Fruit fly (Drosophila melanogaster) whole organism, embryonic: ENCODE measurements around the gene Cyt-c-p.
A peak's percentile ranks its signal among the peaks of the same experiment; 100 is the strongest.

Experiments used
- Atf-2 ChIP-seq: fragments of 200-800 bp; sonication (Bioruptor generic); optimal IDR thresholded peaks from 2 replicates; lab custom pipeline; 2016; ENCODE audit warnings: missing biosample characterization, missing genetic modification characterization
- B-H1 ChIP-seq: fragments of 200-800 bp; sonication (Bioruptor generic); IDR thresholded peaks from 3 replicates; pipeline ENCODE4 v1.3.6; 2022; ENCODE audit warnings: missing biosample characterization, missing genetic modification characterization
- Bdp1 ChIP-seq: fragments of 200-800 bp; sonication (Bioruptor generic); optimal IDR thresholded peaks from 3 replicates; lab custom pipeline; 2016; ENCODE audit warnings: missing biosample characterization, missing genetic modification characterization
- CG13894 ChIP-seq: fragments of 200-800 bp; sonication (Bioruptor generic); optimal IDR thresholded peaks from 3 replicates; lab custom pipeline; 2018; ENCODE audit warnings: missing biosample characterization, mild to moderate bottlenecking, missing genetic modification characterization, moderate library complexity
- CG15011 ChIP-seq: fragments of 200-800 bp; sonication (Bioruptor generic); optimal IDR thresholded peaks from 3 replicates; lab custom pipeline; 2018; ENCODE audit warnings: missing biosample characterization, mild to moderate bottlenecking, missing genetic modification characterization
- CG15514 ChIP-seq: fragments of 200-800 bp; sonication (Bioruptor generic); optimal IDR thresholded peaks from 3 replicates; lab custom pipeline; 2017; ENCODE audit warnings: missing biosample characterization, missing genetic modification characterization, mild to moderate bottlenecking, moderate library complexity, missing genetic modification reagents
- CG15601 ChIP-seq: fragments of 200-800 bp; sonication (Bioruptor generic); optimal IDR thresholded peaks from 3 replicates; lab custom pipeline; 2019; ENCODE audit warnings: missing biosample characterization, mild to moderate bottlenecking, missing genetic modification characterization, moderate library complexity
- CG1602 ChIP-seq: fragments of 200-800 bp; sonication (Bioruptor generic); optimal IDR thresholded peaks from 3 replicates; lab custom pipeline; 2016; ENCODE audit warnings: missing biosample characterization, missing genetic modification characterization
- CG17802 ChIP-seq: fragments of 200-800 bp; sonication (Bioruptor generic); optimal IDR thresholded peaks from 2 replicates; lab custom pipeline; 2018; ENCODE audit warnings: missing biosample characterization, mild to moderate bottlenecking, missing genetic modification characterization, moderate library complexity
- CG2202 ChIP-seq: fragments of 200-800 bp; sonication (Bioruptor generic); optimal IDR thresholded peaks from 2 replicates; lab custom pipeline; 2018; ENCODE audit warnings: missing biosample characterization, mild to moderate bottlenecking, missing genetic modification characterization
- CG3163 ChIP-seq: fragments of 200-800 bp; sonication (Bioruptor generic); optimal IDR thresholded peaks from 3 replicates; lab custom pipeline; 2016; ENCODE audit warnings: missing biosample characterization, missing genetic modification characterization
- CG3726 ChIP-seq: fragments of 200-800 bp; sonication (Bioruptor generic); IDR thresholded peaks from 3 replicates; pipeline ENCODE4, ENCODE4 v1.3.6; 2022; ENCODE audit warnings: missing biosample characterization, missing genetic modification characterization
- CG4854 ChIP-seq: fragments of 200-800 bp; sonication (Bioruptor generic); optimal IDR thresholded peaks from 2 replicates; lab custom pipeline; 2016; ENCODE audit warnings: missing biosample characterization, missing genetic modification characterization, inconsistent platforms
- CG5245 ChIP-seq: fragments of 200-800 bp; sonication (Bioruptor generic); optimal IDR thresholded peaks from 3 replicates; lab custom pipeline; 2016; ENCODE audit warnings: missing biosample characterization, missing genetic modification characterization
- CG6272 ChIP-seq: fragments of 200-800 bp; sonication (Bioruptor generic); IDR thresholded peaks from 2 replicates; pipeline ENCODE4 v1.3.6; 2022; ENCODE audit warnings: missing biosample characterization, missing genetic modification characterization
- CG6854 ChIP-seq: fragments of 200-800 bp; sonication (Bioruptor generic); optimal IDR thresholded peaks from 3 replicates; lab custom pipeline; 2017; ENCODE audit warnings: missing biosample characterization, mild to moderate bottlenecking, missing genetic modification characterization
- CG7357 ChIP-seq: fragments of 200-800 bp; sonication (Bioruptor generic); IDR thresholded peaks from 3 replicates; pipeline ENCODE4 v1.3.6; 2022; ENCODE audit warnings: missing biosample characterization, missing genetic modification characterization
- CG8089 ChIP-seq: fragments of 200-800 bp; sonication (Bioruptor generic); optimal IDR thresholded peaks from 3 replicates; lab custom pipeline; 2016; ENCODE audit warnings: missing biosample characterization, missing genetic modification characterization
- CG8281 ChIP-seq: fragments of 200-800 bp; sonication (Bioruptor generic); optimal IDR thresholded peaks from 2 replicates; lab custom pipeline; 2018; ENCODE audit warnings: missing biosample characterization, mild to moderate bottlenecking, missing genetic modification characterization, moderate library complexity
- CTCF ChIP-seq: fragments of 200-800 bp; sonication (Bioruptor generic); optimal IDR thresholded peaks from 2 replicates; lab custom pipeline; 2017; ENCODE audit warnings: missing biosample characterization, mild to moderate bottlenecking, missing genetic modification characterization, moderate library complexity
- Hey ChIP-seq: fragments of 200-800 bp; sonication (Bioruptor generic); optimal IDR thresholded peaks from 3 replicates; lab custom pipeline; 2018; ENCODE audit warnings: missing biosample characterization, mild to moderate bottlenecking, missing genetic modification characterization
- Hmx ChIP-seq: fragments of 200-800 bp; sonication (Bioruptor generic); optimal IDR thresholded peaks from 2 replicates; lab custom pipeline; 2016; ENCODE audit warnings: missing biosample characterization, missing genetic modification characterization
- MBD-R2 ChIP-seq: fragments of 200-800 bp; sonication (Bioruptor generic); IDR thresholded peaks from 2 replicates; pipeline ENCODE4 v1.3.6; 2022; ENCODE audit warnings: missing biosample characterization, missing genetic modification characterization
- Mad ChIP-seq: fragments of 200-800 bp; sonication (Bioruptor generic); optimal IDR thresholded peaks from 2 replicates; lab custom pipeline; 2016; ENCODE audit warnings: missing biosample characterization, missing genetic modification characterization
- Myb ChIP-seq: fragments of 200-800 bp; sonication (Bioruptor generic); optimal IDR thresholded peaks from 2 replicates; lab custom pipeline; 2016; ENCODE audit warnings: missing biosample characterization, missing genetic modification characterization
- br ChIP-seq: fragments of >200 bp; optimal IDR thresholded peaks from 2 replicates; lab custom pipeline; 2017
- cas ChIP-seq: fragments of 200-800 bp; sonication (Bioruptor generic); IDR thresholded peaks from 2 replicates; pipeline ENCODE4 v1.3.6; 2022; ENCODE audit warnings: missing biosample characterization, missing genetic modification characterization
- cg ChIP-seq: fragments of 200-800 bp; sonication (Bioruptor generic); optimal IDR thresholded peaks from 3 replicates; lab custom pipeline; 2019; ENCODE audit warnings: missing biosample characterization, mild to moderate bottlenecking, missing genetic modification characterization, moderate library complexity
- dan ChIP-seq: fragments of 200-800 bp; sonication (Bioruptor generic); IDR thresholded peaks from 2 replicates; pipeline ENCODE4 v1.3.6; 2022; ENCODE audit warnings: missing biosample characterization, missing genetic modification characterization
- eyg ChIP-seq: fragments of 200-800 bp; sonication (Bioruptor generic); optimal IDR thresholded peaks from 3 replicates; lab custom pipeline; 2016; ENCODE audit warnings: missing biosample characterization, missing genetic modification characterization
- grn ChIP-seq: fragments of 200-800 bp; sonication (Bioruptor generic); optimal IDR thresholded peaks from 3 replicates; lab custom pipeline; 2017; ENCODE audit warnings: missing biosample characterization, missing genetic modification characterization
- kah ChIP-seq: fragments of 200-800 bp; sonication (Bioruptor generic); optimal IDR thresholded peaks from 2 replicates; lab custom pipeline; 2018; ENCODE audit warnings: missing biosample characterization, mild to moderate bottlenecking, missing genetic modification characterization
- lov ChIP-seq, 2 experiments: fragments of 200-800 bp in 1 of 2; fragments of >200 bp in 1 of 2; sonication (Bioruptor generic) in 1 of 2; IDR thresholded peaks in 1 of 2; optimal IDR thresholded peaks in 1 of 2; 2 replicates in 1 of 2; 3 replicates in 1 of 2; pipeline versions ENCODE4 v1.3.6 to Lab custom; 2017 to 2022; ENCODE audit warnings: missing biosample characterization in 1 of 2, missing genetic modification characterization in 1 of 2
- luna ChIP-seq: fragments of 200-800 bp; sonication (Bioruptor generic); optimal IDR thresholded peaks from 2 replicates; lab custom pipeline; 2016; ENCODE audit warnings: missing biosample characterization, missing genetic modification characterization
- mirr ChIP-seq: fragments of 200-800 bp; sonication (Bioruptor generic); optimal IDR thresholded peaks from 3 replicates; lab custom pipeline; 2018; ENCODE audit warnings: missing biosample characterization, mild to moderate bottlenecking, missing genetic modification characterization
- oc ChIP-seq: fragments of 200-800 bp; sonication (Bioruptor generic); optimal IDR thresholded peaks from 2 replicates; lab custom pipeline; 2018; ENCODE audit warnings: missing biosample characterization, mild to moderate bottlenecking, missing genetic modification characterization, moderate library complexity
- pros ChIP-seq: fragments of 200-800 bp; sonication (Bioruptor generic); optimal IDR thresholded peaks from 3 replicates; lab custom pipeline; 2019; ENCODE audit warnings: missing biosample characterization, mild to moderate bottlenecking, missing genetic modification characterization, moderate library complexity
- pum ChIP-seq: fragments of 200-800 bp; sonication (Bioruptor generic); optimal IDR thresholded peaks from 2 replicates; lab custom pipeline; 2016; ENCODE audit warnings: missing biosample characterization, missing genetic modification characterization
- schlank ChIP-seq: fragments of 200-800 bp; sonication (Bioruptor generic); optimal IDR thresholded peaks from 2 replicates; lab custom pipeline; 2018; ENCODE audit warnings: missing biosample characterization, mild to moderate bottlenecking, missing genetic modification characterization
- sens ChIP-seq: fragments of 200-800 bp; sonication (Bioruptor generic); peaks from one replicate; lab custom pipeline; 2016; ENCODE audit warnings: missing biosample characterization, missing genetic modification characterization
- seq ChIP-seq: fragments of 200-800 bp; sonication (Bioruptor generic); IDR thresholded peaks from 2 replicates; pipeline ENCODE4 v1.3.6; 2022; ENCODE audit warnings: missing biosample characterization, missing genetic modification characterization
- sima ChIP-seq: fragments of 200-800 bp; sonication (Bioruptor generic); optimal IDR thresholded peaks from 2 replicates; lab custom pipeline; 2016; ENCODE audit warnings: missing biosample characterization, missing genetic modification characterization
- stc ChIP-seq: fragments of 200-800 bp; sonication (Bioruptor generic); IDR thresholded peaks from 2 replicates; pipeline ENCODE4 v1.3.6; 2022; ENCODE audit warnings: missing biosample characterization, missing genetic modification characterization
- vfl ChIP-seq: fragments of 200-800 bp; sonication (Bioruptor generic); optimal IDR thresholded peaks from 2 replicates; lab custom pipeline; 2016; ENCODE audit warnings: missing biosample characterization, missing genetic modification characterization
- wdn ChIP-seq: fragments of 200-800 bp; sonication (Bioruptor generic); IDR thresholded peaks from 2 replicates; pipeline ENCODE4 v1.3.6; 2022; ENCODE audit warnings: missing biosample characterization, missing genetic modification characterization
- wor ChIP-seq: fragments of 200-800 bp; sonication (Bioruptor generic); IDR thresholded peaks from 2 replicates; pipeline ENCODE4 v1.3.6; 2022; ENCODE audit warnings: missing biosample characterization, missing genetic modification characterization

Gene Cyt-c-p

dm6 chr2L:16719643-16720515, at the start of gene Cyt-c-p (continued):
- TF ChIP-seq CG15011 (GFP tag; lab: Kevin White, UChicago) (no peak), mirr (peak; percentile 33), schlank (no peak), wdn (GFP tag; lab: Robert Waterston, UW) (no peak), cas (GFP tag; lab: Robert Waterston, UW) (no peak), Hey (tag; lab: Kevin White, UChicago) (no peak), stc (no peak), dan (GFP tag; lab: Robert Waterston, UW) (no peak), pum (GFP tag; lab: Kevin White, UChicago) (no peak), cg (GFP tag; lab: Kevin White, UChicago) (no peak), lov (optimal IDR thresholded peaks at IDR 0.05; lab: Kevin White, UChicago) (no peak), lov (GFP tag; IDR thresholded peaks at IDR 0.05; lab: Robert Waterston, UW) (no peak), CG4854 (peak; percentile 12), CG2202 (no peak), sens (GFP tag; lab: Kevin White, UChicago) (peak; percentile 82), pros (GFP tag; lab: Kevin White, UChicago) (no peak), CG6854 (no peak), seq (GFP tag; lab: Robert Waterston, UW) (0 out of 2 replicates have a peak, but pooled peaks have one; percentile 10), CG8089 (peak; percentile 27), CG15601 (tag; lab: Kevin White, UChicago) (peak; percentile 57), CG5245 (GFP tag; lab: Kevin White, UChicago) (no peak), luna (GFP tag; lab: Kevin White, UChicago) (no peak), eyg (GFP tag; lab: Kevin White, UChicago) (no peak), oc (no peak), Hmx (GFP tag; lab: Kevin White, UChicago) (no peak), vfl (GFP tag; lab: Kevin White, UChicago) (no peak), br (lab: Kevin White, UChicago) (no peak), CG8281 (tag; lab: Kevin White, UChicago) (no peak), CG17802 (tag; lab: Kevin White, UChicago) (no peak), CG15514 (GFP tag; lab: Kevin White, UChicago) (peak; percentile 79), Bdp1 (GFP tag; lab: Kevin White, UChicago) (peak; percentile 32), Myb (GFP tag; lab: Kevin White, UChicago) (peak; percentile 70), CG7357 (GFP tag; lab: Robert Waterston, UW) (no peak), CG3163 (no peak), CTCF (peak; percentile 36), sima (GFP tag; lab: Kevin White, UChicago) (no peak), B-H1 (no peak), CG6272 (no peak; the same call in 1 of the 2 replicates), kah (GFP tag; lab: Kevin White, UChicago) (no peak), CG3726 (no peak), CG1602 (GFP tag; lab: Kevin White, UChicago) (no peak), CG13894 (tag; lab: Kevin White, UChicago) (peak; percentile 75), wor (GFP tag; lab: Robert Waterston, UW) (no peak), grn (GFP tag; lab: Kevin White, UChicago) (peak; percentile 34), MBD-R2 (GFP tag; lab: Robert Waterston, UW) (peak; percentile 60), Atf-2 (GFP tag; lab: Kevin White, UChicago) (no peak), Mad (GFP tag; lab: Kevin White, UChicago) (no peak)
